Fruit fly (Drosophila melanogaster) whole organism, embryonic: ENCODE results near the gene CG3198.

ENCODE experiments used
- BtbVII ChIP-seq: fragments of 200-800 bp; sonication (Bioruptor generic); optimal IDR thresholded peaks from 3 replicates; lab custom pipeline; 2017; ENCODE audit warnings: missing biosample characterization, mild to moderate bottlenecking, missing genetic modification characterization
- CG10274 ChIP-seq: fragments of 200-800 bp; sonication (Bioruptor generic); optimal IDR thresholded peaks from 3 replicates; lab custom pipeline; 2017; ENCODE audit warnings: missing biosample characterization, mild to moderate bottlenecking, missing genetic modification characterization
- CG10959 ChIP-seq: fragments of 200-800 bp; sonication (Bioruptor generic); IDR thresholded peaks from 2 replicates; pipeline ENCODE4 v1.3.6; 2022; ENCODE audit warnings: missing biosample characterization, missing genetic modification characterization
- CG11085 ChIP-seq: fragments of 200-800 bp; sonication (Bioruptor generic); IDR thresholded peaks from 2 replicates; pipeline ENCODE4 v1.3.6; 2022; ENCODE audit warnings: missing biosample characterization, missing genetic modification characterization
- CG12219 ChIP-seq: fragments of 200-800 bp; sonication (Bioruptor generic); optimal IDR thresholded peaks from 3 replicates; lab custom pipeline; 2018; ENCODE audit warnings: missing biosample characterization, mild to moderate bottlenecking, missing genetic modification characterization
- CG15696 ChIP-seq: fragments of 200-800 bp; sonication (Bioruptor generic); optimal IDR thresholded peaks from 2 replicates; lab custom pipeline; 2019; ENCODE audit warnings: missing biosample characterization, mild to moderate bottlenecking, missing genetic modification characterization, moderate library complexity
- CG16779 ChIP-seq: fragments of 200-800 bp; sonication (Bioruptor generic); IDR thresholded peaks from 2 replicates; pipeline ENCODE4 v1.3.6; 2022; ENCODE audit warnings: missing biosample characterization, missing genetic modification characterization
- CG17912 ChIP-seq: fragments of 200-800 bp; sonication (Bioruptor generic); optimal IDR thresholded peaks from 2 replicates; lab custom pipeline; 2018; ENCODE audit warnings: missing biosample characterization, mild to moderate bottlenecking, missing genetic modification characterization
- CG18011 ChIP-seq: fragments of 200-800 bp; sonication (Bioruptor generic); optimal IDR thresholded peaks from 2 replicates; lab custom pipeline; 2017; ENCODE audit warnings: missing biosample characterization, missing genetic modification characterization, mild to moderate bottlenecking, moderate library complexity, missing genotype
- CG30020 ChIP-seq: fragments of 200-800 bp; optimal IDR thresholded peaks from 2 replicates; lab custom pipeline; 2019; ENCODE audit warnings: missing biosample characterization, mild to moderate bottlenecking, missing genetic modification characterization, moderate library complexity
- CG32772 ChIP-seq: fragments of 200-800 bp; sonication (Bioruptor generic); IDR thresholded peaks from 2 replicates; pipeline ENCODE4 v1.3.6; 2022; ENCODE audit warnings: missing biosample characterization, missing genetic modification characterization
- CG3281 ChIP-seq: fragments of 200-800 bp; sonication (Bioruptor generic); optimal IDR thresholded peaks from 3 replicates; lab custom pipeline; 2017; ENCODE audit warnings: missing biosample characterization, mild to moderate bottlenecking, missing genetic modification characterization
- CG3407 ChIP-seq: fragments of 200-800 bp; sonication (Bioruptor generic); optimal IDR thresholded peaks from 2 replicates; lab custom pipeline; 2018; ENCODE audit warnings: missing biosample characterization, mild to moderate bottlenecking, missing genetic modification characterization
- CG3847 ChIP-seq: fragments of 200-800 bp; sonication (Bioruptor generic); IDR thresholded peaks from 2 replicates; pipeline ENCODE4 v1.3.6; 2022; ENCODE audit warnings: missing biosample characterization, missing genetic modification characterization
- CG4328 ChIP-seq: fragments of 200-800 bp; sonication (Bioruptor generic); optimal IDR thresholded peaks from 3 replicates; lab custom pipeline; 2017; ENCODE audit warnings: missing biosample characterization, missing genetic modification reagents, missing genetic modification characterization
- CG4854 ChIP-seq: fragments of 200-800 bp; sonication (Bioruptor generic); optimal IDR thresholded peaks from 2 replicates; lab custom pipeline; 2016; ENCODE audit warnings: missing biosample characterization, missing genetic modification characterization, inconsistent platforms
- CG5245 ChIP-seq: fragments of 200-800 bp; sonication (Bioruptor generic); optimal IDR thresholded peaks from 3 replicates; lab custom pipeline; 2016; ENCODE audit warnings: missing biosample characterization, missing genetic modification characterization
- CG7357 ChIP-seq: fragments of 200-800 bp; sonication (Bioruptor generic); IDR thresholded peaks from 3 replicates; pipeline ENCODE4 v1.3.6; 2022; ENCODE audit warnings: missing biosample characterization, missing genetic modification characterization
- CG7928 ChIP-seq: fragments of 200-800 bp; sonication (Bioruptor generic); optimal IDR thresholded peaks from 2 replicates; lab custom pipeline; 2017; ENCODE audit warnings: missing biosample characterization, mild to moderate bottlenecking, missing genetic modification characterization
- CG8359 ChIP-seq: fragments of 200-800 bp; sonication (Bioruptor generic); optimal IDR thresholded peaks from 2 replicates; lab custom pipeline; 2017; ENCODE audit warnings: missing biosample characterization, mild to moderate bottlenecking, missing genetic modification characterization, borderline replicate concordance
- CG8924 ChIP-seq: fragments of 200-800 bp; optimal IDR thresholded peaks from 3 replicates; lab custom pipeline; 2019; ENCODE audit warnings: missing biosample characterization, mild to moderate bottlenecking, missing genetic modification characterization, moderate library complexity
- CG9817 ChIP-seq: fragments of 200-800 bp; sonication (Bioruptor generic); optimal IDR thresholded peaks from 2 replicates; lab custom pipeline; 2018; ENCODE audit warnings: missing biosample characterization, mild to moderate bottlenecking, missing genetic modification characterization, moderate library complexity
- CG9876 ChIP-seq: fragments of 200-800 bp; sonication (Bioruptor generic); optimal IDR thresholded peaks from 2 replicates; lab custom pipeline; 2016; ENCODE audit warnings: missing biosample characterization, missing genetic modification characterization
- CHES-1-like ChIP-seq: fragments of 200-800 bp; sonication (Bioruptor generic); optimal IDR thresholded peaks from 2 replicates; lab custom pipeline; 2016; ENCODE audit warnings: missing biosample characterization, missing genetic modification characterization
- CrebB ChIP-seq: fragments of 200-800 bp; sonication (Bioruptor generic); optimal IDR thresholded peaks from 3 replicates; lab custom pipeline; 2018; ENCODE audit warnings: missing biosample characterization, mild to moderate bottlenecking, missing genetic modification characterization
- D19A ChIP-seq: fragments of 200-800 bp; optimal IDR thresholded peaks from 3 replicates; lab custom pipeline; 2019; ENCODE audit warnings: missing biosample characterization, mild to moderate bottlenecking, missing genetic modification characterization, moderate library complexity
- HLH4C ChIP-seq: fragments of 200-800 bp; sonication (Bioruptor generic); IDR thresholded peaks from 3 replicates; pipeline ENCODE4 v1.3.6; 2022; ENCODE audit warnings: missing biosample characterization, missing genetic modification characterization; ENCODE audit not compliant: partially characterized antibody
- HLH54F ChIP-seq: fragments of 200-800 bp; sonication (Bioruptor generic); optimal IDR thresholded peaks from 3 replicates; lab custom pipeline; 2016; ENCODE audit warnings: missing biosample characterization, missing genetic modification characterization
- MESR4 ChIP-seq: fragments of 200-800 bp; sonication (Bioruptor generic); optimal IDR thresholded peaks from 2 replicates; lab custom pipeline; 2018; ENCODE audit warnings: missing biosample characterization, mild to moderate bottlenecking, missing genetic modification characterization, moderate library complexity
- NC2α ChIP-seq: fragments of 200-800 bp; sonication (Bioruptor generic); optimal IDR thresholded peaks from 2 replicates; lab custom pipeline; 2016; ENCODE audit warnings: missing biosample characterization, missing genetic modification characterization
- Poxn ChIP-seq: fragments of 200-800 bp; sonication (Bioruptor generic); IDR thresholded peaks from 2 replicates; pipeline ENCODE4 v1.3.6; 2022; ENCODE audit warnings: missing biosample characterization, missing genetic modification characterization
- amos ChIP-seq: fragments of 200-800 bp; sonication (Bioruptor generic); IDR thresholded peaks from 2 replicates; pipeline ENCODE4 v1.3.6; 2022; ENCODE audit warnings: missing biosample characterization, missing genetic modification characterization; ENCODE audit not compliant: partially characterized antibody
- bab2 ChIP-seq: fragments of 200-800 bp; sonication (Bioruptor generic); optimal IDR thresholded peaks from 2 replicates; lab custom pipeline; 2016; ENCODE audit warnings: missing biosample characterization, missing genetic modification characterization
- ci ChIP-seq: fragments of 200-800 bp; sonication (Bioruptor generic); IDR thresholded peaks from 3 replicates; pipeline ENCODE4 v1.3.6; 2022; ENCODE audit warnings: missing biosample characterization, missing genetic modification characterization
- crp ChIP-seq, 2 experiments: fragments of 200-800 bp; sonication (Bioruptor generic); optimal IDR thresholded peaks; 2 replicates in 1 of 2; 3 replicates in 1 of 2; lab custom pipeline; 2017; ENCODE audit warnings: missing biosample characterization in 2 of 2, missing genetic modification characterization in 2 of 2, mild to moderate bottlenecking in 1 of 2, moderate library complexity in 1 of 2
- en ChIP-seq: fragments of 200-800 bp; sonication (Bioruptor generic); optimal IDR thresholded peaks from 2 replicates; lab custom pipeline; 2016; ENCODE audit warnings: missing biosample characterization, missing genetic modification characterization
- ewg ChIP-seq: fragments of 200-800 bp; sonication (Bioruptor generic); optimal IDR thresholded peaks from 3 replicates; lab custom pipeline; 2017; ENCODE audit warnings: mild to moderate bottlenecking, missing biosample characterization, missing genetic modification reagents, missing genetic modification characterization
- exex ChIP-seq: fragments of 200-800 bp; sonication (Bioruptor generic); optimal IDR thresholded peaks from 4 replicates; lab custom pipeline; 2018; ENCODE audit warnings: missing biosample characterization, mild to moderate bottlenecking, missing genetic modification characterization, moderate library complexity
- fd3F ChIP-seq: fragments of 200-800 bp; sonication (Bioruptor generic); optimal IDR thresholded peaks from 2 replicates; lab custom pipeline; 2018; ENCODE audit warnings: missing biosample characterization, mild to moderate bottlenecking, missing genetic modification characterization, moderate library complexity
- gsb ChIP-seq: fragments of 200-800 bp; sonication (Bioruptor generic); IDR thresholded peaks from 2 replicates; pipeline ENCODE4 v1.3.6; 2022; ENCODE audit warnings: missing biosample characterization, missing genetic modification characterization
- hkb ChIP-seq, 2 experiments: fragments of 200-800 bp in 1 of 2; fragments of >200 bp in 1 of 2; sonication (Bioruptor generic) in 1 of 2; IDR thresholded peaks in 1 of 2; optimal IDR thresholded peaks in 1 of 2; 2 replicates each; pipeline versions ENCODE4 v1.3.6 to Lab custom; 2017 to 2022; ENCODE audit warnings: missing biosample characterization in 1 of 2, missing genetic modification characterization in 1 of 2
- inv ChIP-seq: fragments of 200-800 bp; sonication (Bioruptor generic); IDR thresholded peaks from 2 replicates; pipeline ENCODE4 v1.3.6; 2022; ENCODE audit warnings: missing biosample characterization, missing genetic modification characterization; ENCODE audit not compliant: partially characterized antibody
- jing ChIP-seq: fragments of 200-800 bp; sonication (Bioruptor generic); optimal IDR thresholded peaks from 2 replicates; lab custom pipeline; 2018; ENCODE audit warnings: missing biosample characterization, mild to moderate bottlenecking, missing genetic modification characterization
- luna ChIP-seq: fragments of 200-800 bp; sonication (Bioruptor generic); optimal IDR thresholded peaks from 2 replicates; lab custom pipeline; 2016; ENCODE audit warnings: missing biosample characterization, missing genetic modification characterization
- pzg ChIP-seq: fragments of 200-800 bp; sonication (Bioruptor generic); optimal IDR thresholded peaks from 3 replicates; lab custom pipeline; 2018; ENCODE audit warnings: missing biosample characterization, mild to moderate bottlenecking, missing genetic modification characterization, moderate library complexity
- sens-2 ChIP-seq: fragments of 200-800 bp; sonication (Bioruptor generic); IDR thresholded peaks from 2 replicates; pipeline ENCODE4 v1.3.6; 2022; ENCODE audit warnings: missing biosample characterization, missing genetic modification characterization
- sna ChIP-seq: fragments of 200-800 bp; sonication (Bioruptor generic); IDR thresholded peaks from 2 replicates; pipeline ENCODE4 v1.3.6; 2022; ENCODE audit warnings: missing biosample characterization, missing genetic modification characterization; ENCODE audit not compliant: partially characterized antibody
- so ChIP-seq: fragments of 200-800 bp; sonication (Bioruptor generic); IDR thresholded peaks from 3 replicates; pipeline ENCODE4 v1.3.6; 2022; ENCODE audit warnings: missing biosample characterization, missing genetic modification characterization
- tgo ChIP-seq: fragments of 200-800 bp; sonication (Bioruptor generic); IDR thresholded peaks from 3 replicates; pipeline ENCODE4 v1.3.6; 2022; ENCODE audit warnings: missing biosample characterization, missing genetic modification characterization
- trem ChIP-seq: fragments of 200-800 bp; optimal IDR thresholded peaks from 3 replicates; lab custom pipeline; 2019; ENCODE audit warnings: missing biosample characterization, mild to moderate bottlenecking, missing genetic modification characterization, moderate library complexity

The CG3198 gene

dm6 chrX:6696467-6696866 lies 22.7 kb upstream of the CG3198 start (continued):
- TF ChIP-seq HLH54F (peak; percentile 54), hkb (optimal IDR thresholded peaks at IDR 0.05; lab: Kevin White, UChicago) (no peak), hkb (GFP tag; IDR thresholded peaks at IDR 0.05; lab: Robert Waterston, UW) (peak; percentile 86), NC2α (GFP tag; lab: Kevin White, UChicago) (no peak), CHES-1-like (GFP tag; lab: Kevin White, UChicago) (peak; percentile 32), CG9817 (tag; lab: Kevin White, UChicago) (peak; percentile 51), CG7357 (GFP tag; lab: Robert Waterston, UW) (no peak), sna (GFP tag; lab: Robert Waterston, UW) (no peak), CG4854 (GFP tag; lab: Kevin White, UChicago) (no peak), CG15696 (peak; percentile 39), CG12219 (GFP tag; lab: Kevin White, UChicago) (peak; percentile 46), CG32772 (GFP tag; lab: Robert Waterston, UW) (peak; percentile 54), CG9876 (GFP tag; lab: Kevin White, UChicago) (no peak), CG17912 (GFP tag; lab: Kevin White, UChicago) (no peak), CG16779 (GFP tag; lab: Robert Waterston, UW) (0 out of 2 replicates have a peak, but pooled peaks have one; percentile 17), CG4328 (peak; percentile 72), CrebB (peak; percentile 28), CG5245 (GFP tag; lab: Kevin White, UChicago) (no peak), CG30020 (tag; lab: Kevin White, UChicago) (no peak), pzg (GFP tag; lab: Kevin White, UChicago) (no peak), CG10959 (no peak), amos (GFP tag; lab: Robert Waterston, UW) (no peak), inv (GFP tag; lab: Robert Waterston, UW) (no peak), ewg (GFP tag; lab: Kevin White, UChicago) (peak; percentile 50), fd3F (GFP tag; lab: Kevin White, UChicago) (peak; percentile 41), Poxn (no peak), CG7928 (GFP tag; lab: Kevin White, UChicago) (no peak), CG3407 (peak; percentile 16), MESR4 (no peak), CG3281 (GFP tag; lab: Kevin White, UChicago) (peak; percentile 73), CG3847 (GFP tag; lab: Robert Waterston, UW) (peak; percentile 59; the same call in 1 of the 2 replicates), bab2 (peak; percentile 49), so (GFP tag; lab: Robert Waterston, UW) (peak; percentile 80; the same call in 2 of the 3 replicates), trem (peak; percentile 12), BtbVII (peak; percentile 73), CG8359 (GFP tag; lab: Kevin White, UChicago) (no peak), CG18011 (peak; percentile 46), en (GFP tag; lab: Kevin White, UChicago) (peak; percentile 9), exex (tag; lab: Kevin White, UChicago) (peak; percentile 54), sens-2 (GFP tag; lab: Robert Waterston, UW) (peak; percentile 75), crp (GFP tag; optimal IDR thresholded peaks at IDR 0.05; lab: Kevin White, UChicago) (no peak), luna (GFP tag; lab: Kevin White, UChicago) (no peak), CG8924 (peak; percentile 72), gsb (GFP tag; lab: Robert Waterston, UW) (no peak), ci (peak; percentile 86), D19A (tag; lab: Kevin White, UChicago) (peak; percentile 52), tgo (peak; percentile 67; the same call in 1 of the 3 replicates), jing (GFP tag; lab: Kevin White, UChicago) (no peak), HLH4C (GFP tag; lab: Robert Waterston, UW) (no peak), CG10274 (GFP tag; lab: Kevin White, UChicago) (no peak), CG11085 (GFP tag; lab: Robert Waterston, UW) (no peak)
